Fruit fly (Drosophila melanogaster) whole organism, embryonic: ENCODE results near the gene CycE.
A peak's percentile ranks its signal among the peaks of the same experiment; 100 is the strongest.

ENCODE experiments used
- B-H2 ChIP-seq: fragments of 200-800 bp; sonication (Bioruptor generic); optimal IDR thresholded peaks from 2 replicates; lab custom pipeline; 2018; ENCODE audit warnings: missing biosample characterization, mild to moderate bottlenecking, missing genetic modification characterization
- CG12071 ChIP-seq: fragments of 200-800 bp; sonication (Bioruptor generic); optimal IDR thresholded peaks from 3 replicates; lab custom pipeline; 2018; ENCODE audit warnings: missing biosample characterization, mild to moderate bottlenecking, missing genetic modification characterization
- CG12155 ChIP-seq: fragments of 200-800 bp; sonication (Bioruptor generic); optimal IDR thresholded peaks from 3 replicates; lab custom pipeline; 2016; ENCODE audit warnings: missing biosample characterization, missing genetic modification characterization
- CG12219 ChIP-seq: fragments of 200-800 bp; sonication (Bioruptor generic); optimal IDR thresholded peaks from 3 replicates; lab custom pipeline; 2018; ENCODE audit warnings: missing biosample characterization, mild to moderate bottlenecking, missing genetic modification characterization
- CG12744 ChIP-seq: fragments of 200-800 bp; sonication (Bioruptor generic); optimal IDR thresholded peaks from 2 replicates; lab custom pipeline; 2016; ENCODE audit warnings: missing biosample characterization, missing genetic modification characterization
- CG12942 ChIP-seq: fragments of 200-800 bp; sonication (Bioruptor generic); optimal IDR thresholded peaks from 3 replicates; lab custom pipeline; 2016; ENCODE audit warnings: missing biosample characterization, missing genetic modification characterization
- CG15073 ChIP-seq: fragments of 200-800 bp; sonication (Bioruptor generic); optimal IDR thresholded peaks from 2 replicates; lab custom pipeline; 2016; ENCODE audit warnings: missing biosample characterization, missing genetic modification characterization
- CG1529 ChIP-seq: fragments of 200-800 bp; sonication (Bioruptor generic); optimal IDR thresholded peaks from 3 replicates; lab custom pipeline; 2018; ENCODE audit warnings: missing biosample characterization, missing genetic modification characterization
- CG17361 ChIP-seq: fragments of 200-800 bp; sonication (Bioruptor generic); IDR thresholded peaks from 3 replicates; pipeline ENCODE4 v1.3.6; 2022; ENCODE audit warnings: missing biosample characterization, missing genetic modification characterization
- CG2120 ChIP-seq: fragments of 200-800 bp; sonication (Bioruptor generic); optimal IDR thresholded peaks from 3 replicates; lab custom pipeline; 2016; ENCODE audit warnings: missing biosample characterization, missing genetic modification characterization
- CG2712 ChIP-seq: fragments of 200-800 bp; optimal IDR thresholded peaks from 3 replicates; lab custom pipeline; 2019; ENCODE audit warnings: missing biosample characterization, mild to moderate bottlenecking, missing genetic modification characterization, moderate library complexity
- CG3163 ChIP-seq: fragments of 200-800 bp; sonication (Bioruptor generic); optimal IDR thresholded peaks from 3 replicates; lab custom pipeline; 2016; ENCODE audit warnings: missing biosample characterization, missing genetic modification characterization
- CG3838 ChIP-seq: fragments of 200-800 bp; sonication (Bioruptor generic); optimal IDR thresholded peaks from 3 replicates; lab custom pipeline; 2016; ENCODE audit warnings: missing biosample characterization, missing genetic modification characterization
- CG4282 ChIP-seq: fragments of 200-800 bp; sonication (Bioruptor generic); optimal IDR thresholded peaks from 2 replicates; lab custom pipeline; 2016; ENCODE audit warnings: missing biosample characterization, missing genetic modification characterization
- CG4820 ChIP-seq: fragments of 200-800 bp; sonication (Bioruptor generic); optimal IDR thresholded peaks from 3 replicates; lab custom pipeline; 2016; ENCODE audit warnings: missing biosample characterization, missing genetic modification characterization
- CG6272 ChIP-seq: fragments of 200-800 bp; sonication (Bioruptor generic); IDR thresholded peaks from 2 replicates; pipeline ENCODE4 v1.3.6; 2022; ENCODE audit warnings: missing biosample characterization, missing genetic modification characterization
- CG7963 ChIP-seq: fragments of 200-800 bp; sonication (Bioruptor generic); IDR thresholded peaks from 3 replicates; pipeline ENCODE4 v1.3.6; 2022; ENCODE audit warnings: missing biosample characterization, missing genetic modification characterization; ENCODE audit not compliant: partially characterized antibody
- CG8765 ChIP-seq: fragments of 200-800 bp; sonication (Bioruptor generic); IDR thresholded peaks from 2 replicates; pipeline ENCODE4 v1.3.6; 2022; ENCODE audit warnings: missing biosample characterization, missing genetic modification characterization
- Deaf1 ChIP-seq: fragments of 200-800 bp; optimal IDR thresholded peaks from 3 replicates; lab custom pipeline; 2019; ENCODE audit warnings: missing biosample characterization, mild to moderate bottlenecking, missing genetic modification characterization, moderate library complexity
- HLH3B ChIP-seq: fragments of 200-800 bp; sonication (Bioruptor generic); IDR thresholded peaks from 2 replicates; pipeline ENCODE4 v1.3.6; 2022; ENCODE audit warnings: missing biosample characterization, missing genetic modification characterization
- Hey ChIP-seq: fragments of 200-800 bp; sonication (Bioruptor generic); optimal IDR thresholded peaks from 3 replicates; lab custom pipeline; 2018; ENCODE audit warnings: missing biosample characterization, mild to moderate bottlenecking, missing genetic modification characterization
- HmgZ ChIP-seq: fragments of 200-800 bp; sonication (Bioruptor generic); optimal IDR thresholded peaks from 2 replicates; lab custom pipeline; 2018; ENCODE audit warnings: missing biosample characterization, mild to moderate bottlenecking, missing genetic modification characterization
- Hmr ChIP-seq: fragments of 200-800 bp; sonication (Bioruptor generic); optimal IDR thresholded peaks from 3 replicates; lab custom pipeline; 2017; ENCODE audit warnings: mild to moderate bottlenecking, missing biosample characterization, missing genetic modification reagents, missing genetic modification characterization
- Meics ChIP-seq: fragments of 200-800 bp; sonication (Bioruptor generic); optimal IDR thresholded peaks from 2 replicates; lab custom pipeline; 2017; ENCODE audit warnings: missing biosample characterization, mild to moderate bottlenecking, missing genetic modification characterization
- Mes4 ChIP-seq: fragments of 200-800 bp; sonication (Bioruptor generic); optimal IDR thresholded peaks from 2 replicates; lab custom pipeline; 2016; ENCODE audit warnings: missing biosample characterization, missing genetic modification characterization
- Mrtf ChIP-seq: fragments of 200-800 bp; sonication (Bioruptor generic); IDR thresholded peaks from 3 replicates; pipeline ENCODE4 v1.3.6; 2022; ENCODE audit warnings: missing biosample characterization, missing genetic modification characterization
- Nf-YB ChIP-seq: fragments of 200-800 bp; sonication (Bioruptor generic); optimal IDR thresholded peaks from 3 replicates; lab custom pipeline; 2019; ENCODE audit warnings: missing biosample characterization, mild to moderate bottlenecking, missing genetic modification characterization, moderate library complexity
- Spps ChIP-seq: fragments of 200-800 bp; sonication (Bioruptor generic); optimal IDR thresholded peaks from 2 replicates; lab custom pipeline; 2018; ENCODE audit warnings: missing biosample characterization, mild to moderate bottlenecking, missing genetic modification characterization
- Taf1 ChIP-seq: fragments of 200-800 bp; sonication (Bioruptor generic); IDR thresholded peaks from 2 replicates; pipeline ENCODE4 v1.3.6; 2022; ENCODE audit warnings: missing biosample characterization, missing genetic modification characterization
- Tbp ChIP-seq: fragments of >200 bp; optimal IDR thresholded peaks from 2 replicates; lab custom pipeline; 2018; ENCODE audit warnings: missing biosample characterization, missing genetic modification characterization
- Vsx1 ChIP-seq: fragments of 200-800 bp; sonication (Bioruptor generic); optimal IDR thresholded peaks from 2 replicates; lab custom pipeline; 2017; ENCODE audit warnings: missing biosample characterization, mild to moderate bottlenecking, missing genetic modification characterization, missing genetic modification reagents
- aop ChIP-seq: fragments of 200-800 bp; sonication (Bioruptor generic); IDR thresholded peaks from 2 replicates; pipeline ENCODE4 v1.3.6; 2022; ENCODE audit warnings: missing biosample characterization, missing genetic modification characterization
- bowl ChIP-seq: fragments of 200-800 bp; sonication (Bioruptor generic); IDR thresholded peaks from 2 replicates; pipeline ENCODE4 v1.3.6; 2022; ENCODE audit warnings: missing biosample characterization, missing genetic modification characterization
- caup ChIP-seq: fragments of 200-800 bp; sonication (Bioruptor generic); optimal IDR thresholded peaks from 3 replicates; lab custom pipeline; 2017; ENCODE audit warnings: missing biosample characterization, mild to moderate bottlenecking, missing genetic modification characterization, moderate library complexity; ENCODE audit not compliant: severe bottlenecking
- ci ChIP-seq: fragments of 200-800 bp; sonication (Bioruptor generic); IDR thresholded peaks from 3 replicates; pipeline ENCODE4 v1.3.6; 2022; ENCODE audit warnings: missing biosample characterization, missing genetic modification characterization
- corto ChIP-seq: fragments of 200-800 bp; sonication (Bioruptor generic); optimal IDR thresholded peaks from 2 replicates; lab custom pipeline; 2016; ENCODE audit warnings: missing biosample characterization, mild to moderate bottlenecking, missing genetic modification characterization, moderate library complexity
- crc ChIP-seq: fragments of 200-800 bp; sonication (Bioruptor generic); optimal IDR thresholded peaks from 2 replicates; lab custom pipeline; 2016; ENCODE audit warnings: missing biosample characterization, missing genetic modification characterization
- croc ChIP-seq: fragments of 200-800 bp; sonication (Bioruptor generic); conservative IDR thresholded peaks from 3 replicates; pipeline ENCODE4 v1.3.6; 2022; ENCODE audit warnings: missing biosample characterization, missing genetic modification characterization
- crp ChIP-seq, 2 experiments: fragments of 200-800 bp; sonication (Bioruptor generic); optimal IDR thresholded peaks; 2 replicates in 1 of 2; 3 replicates in 1 of 2; lab custom pipeline; 2017; ENCODE audit warnings: missing biosample characterization in 2 of 2, missing genetic modification characterization in 2 of 2, mild to moderate bottlenecking in 1 of 2, moderate library complexity in 1 of 2
- dmrt99B ChIP-seq: fragments of 200-800 bp; sonication (Bioruptor generic); optimal IDR thresholded peaks from 2 replicates; lab custom pipeline; 2018; ENCODE audit warnings: missing biosample characterization, mild to moderate bottlenecking, missing genetic modification characterization, moderate library complexity
- dysf ChIP-seq: fragments of 200-800 bp; sonication (Bioruptor generic); IDR thresholded peaks from 3 replicates; pipeline ENCODE4 v1.3.6; 2022; ENCODE audit warnings: missing biosample characterization, missing genetic modification characterization
- ems ChIP-seq: fragments of 200-800 bp; sonication (Bioruptor generic); optimal IDR thresholded peaks from 3 replicates; lab custom pipeline; 2016; ENCODE audit warnings: missing biosample characterization, missing genetic modification characterization
- en ChIP-seq: fragments of 200-800 bp; sonication (Bioruptor generic); optimal IDR thresholded peaks from 2 replicates; lab custom pipeline; 2016; ENCODE audit warnings: missing biosample characterization, missing genetic modification characterization
- hth ChIP-seq: fragments of >200 bp; optimal IDR thresholded peaks from 2 replicates; lab custom pipeline; 2017; ENCODE audit warnings: inconsistent platforms
- knrl ChIP-seq: fragments of 200-800 bp; sonication (Bioruptor generic); IDR thresholded peaks from 3 replicates; pipeline ENCODE4 v1.3.6; 2022; ENCODE audit warnings: missing biosample characterization, missing genetic modification characterization; ENCODE audit not compliant: partially characterized antibody
- odd ChIP-seq: fragments of 200-800 bp; sonication (Bioruptor generic); optimal IDR thresholded peaks from 2 replicates; lab custom pipeline; 2017; ENCODE audit warnings: missing biosample characterization, mild to moderate bottlenecking, missing genetic modification characterization
- rib ChIP-seq: fragments of 200-800 bp; sonication (Bioruptor generic); IDR thresholded peaks from 2 replicates; pipeline ENCODE4 v1.3.6; 2022; ENCODE audit warnings: missing biosample characterization, missing genetic modification characterization
- stc ChIP-seq: fragments of 200-800 bp; sonication (Bioruptor generic); IDR thresholded peaks from 2 replicates; pipeline ENCODE4 v1.3.6; 2022; ENCODE audit warnings: missing biosample characterization, missing genetic modification characterization
- vnd ChIP-seq: fragments of 200-800 bp; sonication (Bioruptor generic); IDR thresholded peaks from 3 replicates; pipeline ENCODE4 v1.3.6; 2022; ENCODE audit warnings: missing biosample characterization, missing genetic modification characterization; ENCODE audit not compliant: partially characterized antibody
- wek ChIP-seq: fragments of 200-800 bp; sonication (Bioruptor generic); optimal IDR thresholded peaks from 3 replicates; lab custom pipeline; 2018; ENCODE audit warnings: missing biosample characterization, mild to moderate bottlenecking, missing genetic modification characterization, moderate library complexity

The CycE gene

DNA sequence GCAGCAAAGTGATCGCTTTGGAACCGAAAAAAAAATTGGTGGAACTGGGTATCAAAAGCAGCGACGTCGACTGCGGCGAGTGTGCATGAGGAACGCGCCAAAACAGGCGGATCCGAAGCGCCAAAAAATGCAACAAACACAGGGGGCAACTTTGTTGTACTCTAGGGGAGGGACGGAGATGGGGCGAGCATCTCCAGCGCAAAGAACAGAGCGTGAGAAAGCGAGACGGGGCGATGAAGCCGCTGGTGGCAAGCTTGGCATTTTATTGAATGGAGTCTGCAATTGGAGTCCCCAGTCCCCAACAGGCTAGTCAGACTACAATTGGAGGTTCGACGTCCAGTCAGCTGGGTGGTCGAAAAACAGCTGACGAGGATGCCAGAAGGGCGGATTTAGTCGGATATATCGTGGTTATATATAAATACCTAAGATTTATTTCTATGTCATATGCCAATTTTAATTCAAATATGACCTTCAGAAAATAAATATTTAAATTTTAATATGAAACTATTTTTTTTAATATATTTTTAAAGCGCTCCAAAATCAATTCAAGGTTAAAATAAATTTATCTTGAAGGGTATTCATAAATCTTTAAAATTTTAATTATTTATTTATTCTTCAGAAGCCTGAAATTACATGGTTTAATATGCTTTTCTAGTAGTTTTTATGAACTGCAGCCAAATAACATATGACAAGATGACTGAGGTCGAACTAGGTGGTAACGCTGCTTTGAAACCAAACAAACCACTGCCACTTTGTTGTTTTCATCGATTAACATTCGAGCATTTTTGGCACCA lies 1.2 kb downstream of the CycE start (continued):
- TF ChIP-seq CG12744 (GFP tag; lab: Kevin White, UChicago) (no peak), CG7963 (no peak), CG6272 (GFP tag; lab: Robert Waterston, UW) (0 out of 2 replicates have a peak, but pooled peaks have one; percentile 50), CG17361 (GFP tag; lab: Robert Waterston, UW) (peak; percentile 99), CG4282 (GFP tag; lab: Kevin White, UChicago) (no peak), CG1529 (GFP tag; lab: Kevin White, UChicago) (peak; percentile 84), Spps (tag; lab: Kevin White, UChicago) (peak; percentile 88), dmrt99B (tag; lab: Kevin White, UChicago) (peak; percentile 93), Nf-YB (GFP tag; lab: Kevin White, UChicago) (peak; percentile 83), HLH3B (GFP tag; lab: Robert Waterston, UW) (peak; percentile 73), croc (GFP tag; lab: Robert Waterston, UW) (peak; percentile 80), Taf1 (GFP tag; lab: Robert Waterston, UW) (peak; percentile 41; the same call in 1 of the 2 replicates), HmgZ (tag; lab: Kevin White, UChicago) (peak; percentile 43), crp (GFP tag; optimal IDR thresholded peaks at IDR 0.05; lab: Kevin White, UChicago) (peak; percentile 70 to 89), CG3838 (GFP tag; lab: Kevin White, UChicago) (peak; percentile 33), CG12071 (GFP tag; lab: Kevin White, UChicago) (no peak), rib (GFP tag; lab: Robert Waterston, UW) (no peak), Mes4 (GFP tag; lab: Kevin White, UChicago) (peak; percentile 18), corto (no peak), Hmr (GFP tag; lab: Kevin White, UChicago) (peak; percentile 90), CG2120 (GFP tag; lab: Kevin White, UChicago) (peak; percentile 57), ems (GFP tag; lab: Kevin White, UChicago) (no peak), CG2712 (tag; lab: Kevin White, UChicago) (peak; percentile 96), Hey (tag; lab: Kevin White, UChicago) (no peak), Vsx1 (GFP tag; lab: Kevin White, UChicago) (peak; percentile 79), en (GFP tag; lab: Kevin White, UChicago) (no peak), Meics (GFP tag; lab: Kevin White, UChicago) (peak; percentile 94), B-H2 (GFP tag; lab: Kevin White, UChicago) (peak; percentile 84), wek (no peak), Mrtf (peak; percentile 51; the same call in 1 of the 3 replicates), CG8765 (GFP tag; lab: Robert Waterston, UW) (0 out of 2 replicates have a peak, but pooled peaks have one; percentile 39), caup (GFP tag; lab: Kevin White, UChicago) (peak; percentile 87), CG12155 (GFP tag; lab: Kevin White, UChicago) (peak; percentile 78), stc (peak; percentile 75), ci (GFP tag; lab: Robert Waterston, UW) (peak; percentile 71), Deaf1 (tag; lab: Kevin White, UChicago) (peak; percentile 74), bowl (GFP tag; lab: Robert Waterston, UW) (no peak), hth (lab: Kevin White, UChicago) (no peak), CG15073 (GFP tag; lab: Kevin White, UChicago) (peak; percentile 48), crc (GFP tag; lab: Kevin White, UChicago) (no peak), dysf (GFP tag; lab: Robert Waterston, UW) (peak; percentile 90), CG3163 (GFP tag; lab: Kevin White, UChicago) (no peak), Tbp (GFP tag; lab: Kevin White, UChicago) (no peak), knrl (no peak), CG12942 (peak; percentile 73), odd (GFP tag; lab: Kevin White, UChicago) (peak; percentile 91), aop (peak; percentile 51; the same call in 1 of the 2 replicates), CG12219 (GFP tag; lab: Kevin White, UChicago) (peak; percentile 58), CG4820 (GFP tag; lab: Kevin White, UChicago) (peak; percentile 89), vnd (GFP tag; lab: Robert Waterston, UW) (no peak)
